Fruit fly (Drosophila melanogaster) whole organism, embryonic: ENCODE measurements around the gene CG5515.

Experiments
- Adf1 ChIP-seq: fragments of 200-800 bp; sonication (Bioruptor generic); IDR thresholded peaks from 2 replicates; pipeline ENCODE4 v1.3.6; 2022; ENCODE audit warnings: missing biosample characterization, missing genetic modification characterization
- Atf-2 ChIP-seq: fragments of 200-800 bp; sonication (Bioruptor generic); optimal IDR thresholded peaks from 2 replicates; lab custom pipeline; 2016; ENCODE audit warnings: missing biosample characterization, missing genetic modification characterization
- Atf3 ChIP-seq: fragments of 200-800 bp; sonication (Bioruptor generic); optimal IDR thresholded peaks from 3 replicates; lab custom pipeline; 2016; ENCODE audit warnings: missing biosample characterization, missing genetic modification characterization
- Blimp-1 ChIP-seq: fragments of 200-800 bp; sonication (Bioruptor generic); optimal IDR thresholded peaks from 3 replicates; lab custom pipeline; 2018; ENCODE audit warnings: missing biosample characterization, missing genetic modification characterization, mild to moderate bottlenecking, moderate library complexity, missing genetic modification reagents
- Bteb2 ChIP-seq: fragments of 200-800 bp; sonication (Bioruptor generic); optimal IDR thresholded peaks from 2 replicates; lab custom pipeline; 2016; ENCODE audit warnings: missing biosample characterization, missing genetic modification characterization
- C15 ChIP-seq: fragments of 200-800 bp; sonication (Bioruptor generic); IDR thresholded peaks from 3 replicates; pipeline ENCODE4 v1.3.6; 2022; ENCODE audit warnings: missing biosample characterization, missing genetic modification characterization
- CG10147 ChIP-seq: fragments of 200-800 bp; sonication (Bioruptor generic); optimal IDR thresholded peaks from 2 replicates; lab custom pipeline; 2019; ENCODE audit warnings: missing biosample characterization, mild to moderate bottlenecking, missing genetic modification characterization, moderate library complexity
- CG11560 ChIP-seq: fragments of 200-800 bp; sonication (Bioruptor generic); IDR thresholded peaks from 3 replicates; pipeline ENCODE4 v1.3.6; 2022; ENCODE audit warnings: missing biosample characterization, missing genetic modification characterization
- CG12155 ChIP-seq: fragments of 200-800 bp; sonication (Bioruptor generic); optimal IDR thresholded peaks from 3 replicates; lab custom pipeline; 2016; ENCODE audit warnings: missing biosample characterization, missing genetic modification characterization
- CG12236 ChIP-seq: fragments of 200-800 bp; sonication (Bioruptor generic); optimal IDR thresholded peaks from 2 replicates; lab custom pipeline; 2016; ENCODE audit warnings: missing biosample characterization, missing genetic modification characterization
- CG12744 ChIP-seq: fragments of 200-800 bp; sonication (Bioruptor generic); optimal IDR thresholded peaks from 2 replicates; lab custom pipeline; 2016; ENCODE audit warnings: missing biosample characterization, missing genetic modification characterization
- CG2678 ChIP-seq: fragments of 200-800 bp; sonication (Bioruptor generic); optimal IDR thresholded peaks from 3 replicates; lab custom pipeline; 2019; ENCODE audit warnings: missing biosample characterization, mild to moderate bottlenecking, missing genetic modification characterization, moderate library complexity
- CG30020 ChIP-seq: fragments of 200-800 bp; optimal IDR thresholded peaks from 2 replicates; lab custom pipeline; 2019; ENCODE audit warnings: missing biosample characterization, mild to moderate bottlenecking, missing genetic modification characterization, moderate library complexity
- CG33557 ChIP-seq: fragments of 200-800 bp; sonication (Bioruptor generic); optimal IDR thresholded peaks from 2 replicates; lab custom pipeline; 2019; ENCODE audit warnings: missing biosample characterization, mild to moderate bottlenecking, missing genetic modification characterization, moderate library complexity
- CG3847 ChIP-seq: fragments of 200-800 bp; sonication (Bioruptor generic); IDR thresholded peaks from 2 replicates; pipeline ENCODE4 v1.3.6; 2022; ENCODE audit warnings: missing biosample characterization, missing genetic modification characterization
- CG43689 ChIP-seq: fragments of 200-800 bp; sonication (Bioruptor generic); IDR thresholded peaks from 2 replicates; pipeline ENCODE4 v1.3.6; 2022; ENCODE audit warnings: missing biosample characterization, missing genetic modification characterization
- CG7556 ChIP-seq: fragments of 200-800 bp; sonication (Bioruptor generic); optimal IDR thresholded peaks from 2 replicates; lab custom pipeline; 2017; ENCODE audit warnings: missing biosample characterization, mild to moderate bottlenecking, missing genetic modification characterization
- CG7839 ChIP-seq: fragments of 200-800 bp; sonication (Bioruptor generic); optimal IDR thresholded peaks from 3 replicates; lab custom pipeline; 2018; ENCODE audit warnings: missing biosample characterization, mild to moderate bottlenecking, missing genetic modification characterization, moderate library complexity
- CG9215 ChIP-seq: fragments of 200-800 bp; sonication (Bioruptor generic); IDR thresholded peaks from 2 replicates; pipeline ENCODE4 v1.3.6; 2022; ENCODE audit warnings: missing biosample characterization, missing genetic modification characterization
- CG9932 ChIP-seq: fragments of 200-800 bp; sonication (Bioruptor generic); IDR thresholded peaks from 2 replicates; pipeline ENCODE4 v1.3.6; 2022; ENCODE audit warnings: missing biosample characterization, missing genetic modification characterization
- Dfd ChIP-seq, 2 experiments: fragments of >200 bp; optimal IDR thresholded peaks; 2 replicates each; lab custom pipeline; 2017; ENCODE audit warnings: missing biosample characterization in 2 of 2, missing genetic modification characterization in 2 of 2
- E2f2 ChIP-seq: fragments of 200-800 bp; sonication (Bioruptor generic); IDR thresholded peaks from 2 replicates; pipeline ENCODE4 v1.3.6; 2022; ENCODE audit warnings: missing biosample characterization, missing genetic modification characterization
- Elba2 ChIP-seq: fragments of 200-800 bp; sonication (Bioruptor generic); optimal IDR thresholded peaks from 3 replicates; lab custom pipeline; 2016; ENCODE audit warnings: missing biosample characterization, missing genetic modification characterization
- Ets97D ChIP-seq: fragments of 200-800 bp; sonication (Bioruptor generic); optimal IDR thresholded peaks from 3 replicates; lab custom pipeline; 2016; ENCODE audit warnings: missing biosample characterization, missing genetic modification characterization
- Gug ChIP-seq: fragments of 200-800 bp; sonication (Bioruptor generic); IDR thresholded peaks from 4 replicates; pipeline ENCODE4 v1.3.6; 2022; ENCODE audit warnings: missing biosample characterization, missing genetic modification characterization
- H2.0 ChIP-seq: fragments of 200-800 bp; sonication (Bioruptor generic); IDR thresholded peaks from 2 replicates; pipeline ENCODE4 v1.3.6; 2022; ENCODE audit warnings: missing biosample characterization, missing genetic modification characterization
- Hr3 ChIP-seq: fragments of 200-800 bp; sonication (Bioruptor generic); optimal IDR thresholded peaks from 3 replicates; lab custom pipeline; 2016; ENCODE audit warnings: missing biosample characterization, missing genetic modification characterization
- Hr78 ChIP-seq, 2 experiments: fragments of 200-800 bp in 1 of 2; fragments of >200 bp in 1 of 2; sonication (Bioruptor generic) in 1 of 2; optimal IDR thresholded peaks; 2 replicates each; lab custom pipeline; 2017 to 2019; ENCODE audit warnings: missing biosample characterization in 2 of 2, missing genetic modification characterization in 2 of 2, mild to moderate bottlenecking in 1 of 2, moderate library complexity in 1 of 2
- Max ChIP-seq: fragments of 200-800 bp; sonication (Bioruptor generic); optimal IDR thresholded peaks from 2 replicates; lab custom pipeline; 2016; ENCODE audit warnings: missing biosample characterization, mild to moderate bottlenecking, missing genetic modification characterization
- Nf-YA ChIP-seq: fragments of 200-800 bp; sonication (Bioruptor generic); IDR thresholded peaks from 2 replicates; pipeline ENCODE4 v1.3.6; 2022; ENCODE audit warnings: missing biosample characterization, missing genetic modification characterization
- Six4 ChIP-seq: fragments of 200-800 bp; sonication (Bioruptor generic); optimal IDR thresholded peaks from 2 replicates; lab custom pipeline; 2016; ENCODE audit warnings: missing biosample characterization, missing genetic modification characterization
- Sox100B ChIP-seq: fragments of 200-800 bp; sonication (Bioruptor generic); optimal IDR thresholded peaks from 3 replicates; lab custom pipeline; 2018; ENCODE audit warnings: missing biosample characterization, mild to moderate bottlenecking, missing genetic modification characterization
- Sry-δ ChIP-seq: fragments of 200-800 bp; sonication (Bioruptor generic); optimal IDR thresholded peaks from 2 replicates; lab custom pipeline; 2016; ENCODE audit warnings: missing biosample characterization, missing genetic modification characterization
- Tbp ChIP-seq: fragments of >200 bp; optimal IDR thresholded peaks from 2 replicates; lab custom pipeline; 2018; ENCODE audit warnings: missing biosample characterization, missing genetic modification characterization
- Trl ChIP-seq, 3 experiments: fragments of >200 bp in 2 of 3; fragments of 200-800 bp in 1 of 3; sonication (Bioruptor generic) in 1 of 3; optimal IDR thresholded peaks; 2 replicates in 1 of 3; 3 replicates in 2 of 3; lab custom pipeline; 2016 to 2017; ENCODE audit warnings: missing biosample characterization in 1 of 3, missing genetic modification characterization in 1 of 3
- ap ChIP-seq: fragments of 200-800 bp; sonication (Bioruptor generic); IDR thresholded peaks from 2 replicates; pipeline ENCODE4 v1.3.6; 2022; ENCODE audit warnings: missing biosample characterization, missing genetic modification characterization
- ato ChIP-seq: fragments of 200-800 bp; sonication (Bioruptor generic); IDR thresholded peaks from 2 replicates; pipeline ENCODE4 v1.3.6; 2022; ENCODE audit warnings: missing biosample characterization, missing genetic modification characterization; ENCODE audit not compliant: partially characterized antibody
- cad ChIP-seq: fragments of >200 bp; optimal IDR thresholded peaks from 2 replicates; lab custom pipeline; 2017; ENCODE audit warnings: missing biosample characterization, missing genetic modification characterization
- cas ChIP-seq: fragments of 200-800 bp; sonication (Bioruptor generic); IDR thresholded peaks from 2 replicates; pipeline ENCODE4 v1.3.6; 2022; ENCODE audit warnings: missing biosample characterization, missing genetic modification characterization
- cwo ChIP-seq: fragments of 200-800 bp; sonication (Bioruptor generic); optimal IDR thresholded peaks from 3 replicates; lab custom pipeline; 2017; ENCODE audit warnings: missing biosample characterization, missing genetic modification characterization, mild to moderate bottlenecking, moderate library complexity, missing genetic modification reagents
- ems ChIP-seq: fragments of 200-800 bp; sonication (Bioruptor generic); optimal IDR thresholded peaks from 3 replicates; lab custom pipeline; 2016; ENCODE audit warnings: missing biosample characterization, missing genetic modification characterization
- en ChIP-seq: fragments of 200-800 bp; sonication (Bioruptor generic); optimal IDR thresholded peaks from 2 replicates; lab custom pipeline; 2016; ENCODE audit warnings: missing biosample characterization, missing genetic modification characterization
- fd96Cb ChIP-seq: fragments of 200-800 bp; sonication (Bioruptor generic); optimal IDR thresholded peaks from 2 replicates; lab custom pipeline; 2018; ENCODE audit warnings: missing biosample characterization, mild to moderate bottlenecking, missing genetic modification characterization, moderate library complexity
- fru ChIP-seq: fragments of >200 bp; optimal IDR thresholded peaks from 2 replicates; lab custom pipeline; 2017
- her ChIP-seq: fragments of 200-800 bp; sonication (Bioruptor generic); optimal IDR thresholded peaks from 2 replicates; lab custom pipeline; 2016; ENCODE audit warnings: missing biosample characterization, missing genetic modification characterization
- odd ChIP-seq: fragments of 200-800 bp; sonication (Bioruptor generic); optimal IDR thresholded peaks from 2 replicates; lab custom pipeline; 2017; ENCODE audit warnings: missing biosample characterization, mild to moderate bottlenecking, missing genetic modification characterization
- peb ChIP-seq: fragments of 200-800 bp; sonication (Bioruptor generic); IDR thresholded peaks from 2 replicates; pipeline ENCODE4 v1.3.6; 2022; ENCODE audit warnings: missing biosample characterization, missing genetic modification characterization
- repo ChIP-seq: fragments of 200-800 bp; sonication (Bioruptor generic); optimal IDR thresholded peaks from 2 replicates; lab custom pipeline; 2016; ENCODE audit warnings: missing biosample characterization, missing genetic modification characterization
- rib ChIP-seq: fragments of 200-800 bp; sonication (Bioruptor generic); IDR thresholded peaks from 2 replicates; pipeline ENCODE4 v1.3.6; 2022; ENCODE audit warnings: missing biosample characterization, missing genetic modification characterization
- sens ChIP-seq: fragments of 200-800 bp; sonication (Bioruptor generic); peaks from one replicate; lab custom pipeline; 2016; ENCODE audit warnings: missing biosample characterization, missing genetic modification characterization
- sisA ChIP-seq: fragments of 200-800 bp; sonication (Bioruptor generic); IDR thresholded peaks from 2 replicates; pipeline ENCODE4 v1.3.6; 2022; ENCODE audit warnings: missing biosample characterization, missing genetic modification characterization
- stwl ChIP-seq: fragments of 200-800 bp; sonication (Bioruptor generic); optimal IDR thresholded peaks from 3 replicates; lab custom pipeline; 2018; ENCODE audit warnings: missing biosample characterization, mild to moderate bottlenecking, missing genetic modification characterization, moderate library complexity

The CG5515 gene

dm6 chr3R:24163556-24164022 is 25.1 kb downstream of the CG5515 start, which contains the start of gene Apc2 (continued):
- TF ChIP-seq CG43689 (GFP tag; lab: Robert Waterston, UW), result no peak
- no peak for TF ChIP-seq fru (lab: Kevin White, UChicago)
- TF ChIP-seq CG9215 (GFP tag; lab: Robert Waterston, UW), result no peak
- peak; percentile 26 for TF ChIP-seq CG33557 (GFP tag; lab: Kevin White, UChicago)
- TF ChIP-seq odd, result no peak
- no peak for TF ChIP-seq repo (GFP tag; lab: Kevin White, UChicago)
- no peak for TF ChIP-seq ap (GFP tag; lab: Robert Waterston, UW)
- no peak for TF ChIP-seq cwo
- no peak for TF ChIP-seq Hr78 (GFP tag; optimal IDR thresholded peaks at IDR 0.05; lab: Kevin White, UChicago)
- TF ChIP-seq rib (GFP tag; lab: Robert Waterston, UW), result no peak
- peak; percentile 35 for TF ChIP-seq Max
- TF ChIP-seq cad (GFP tag; lab: Kevin White, UChicago), result no peak
- peak; percentile 74 for TF ChIP-seq CG7839 (tag; lab: Kevin White, UChicago)
- TF ChIP-seq Blimp-1, result peak; percentile 60
- TF ChIP-seq peb (GFP tag; lab: Robert Waterston, UW), result no peak
- peak; percentile 62 for TF ChIP-seq fd96Cb (tag; lab: Kevin White, UChicago)
- peak; percentile 19 for TF ChIP-seq ems
- TF ChIP-seq CG12155 (GFP tag; lab: Kevin White, UChicago), result peak; percentile 32
- peak; percentile 66 for TF ChIP-seq Sry-δ (GFP tag; lab: Kevin White, UChicago)
- TF ChIP-seq her, result no peak
- peak; percentile 18 for TF ChIP-seq Six4 (GFP tag; lab: Kevin White, UChicago)
- TF ChIP-seq Nf-YA (GFP tag; lab: Robert Waterston, UW), result no peak
- no peak for TF ChIP-seq Dfd (GFP tag; optimal IDR thresholded peaks at IDR 0.05; lab: Kevin White, UChicago)
- TF ChIP-seq H2.0 (GFP tag; lab: Robert Waterston, UW), result peak; percentile 65
- TF ChIP-seq CG9932 (GFP tag; lab: Robert Waterston, UW), result peak; percentile 75
- no peak for TF ChIP-seq ato (GFP tag; lab: Robert Waterston, UW)
- TF ChIP-seq CG2678, result peak; percentile 75
- no peak for TF ChIP-seq en
- TF ChIP-seq stwl, result peak; percentile 16
- peak; percentile 55 for TF ChIP-seq CG30020 (tag; lab: Kevin White, UChicago)
- no peak for TF ChIP-seq C15 (GFP tag; lab: Robert Waterston, UW)
- TF ChIP-seq CG12744 (GFP tag; lab: Kevin White, UChicago), result no peak
- TF ChIP-seq CG3847 (GFP tag; lab: Robert Waterston, UW), result no peak
- TF ChIP-seq Adf1 (GFP tag; lab: Robert Waterston, UW), result no peak
- no peak for TF ChIP-seq Atf-2 (GFP tag; lab: Kevin White, UChicago)
- TF ChIP-seq Bteb2 (GFP tag; lab: Kevin White, UChicago), result no peak
- TF ChIP-seq CG12236, result no peak
- TF ChIP-seq Tbp, result no peak
- peak; percentile 60 for TF ChIP-seq CG7556 (GFP tag; lab: Kevin White, UChicago)
- TF ChIP-seq Hr3 (GFP tag; lab: Kevin White, UChicago), result peak; percentile 60
- peak; percentile 8 for TF ChIP-seq Ets97D (GFP tag; lab: Kevin White, UChicago)
- peak; percentile 91 for TF ChIP-seq sens
- TF ChIP-seq Elba2, result no peak
- no peak for TF ChIP-seq Trl (optimal IDR thresholded peaks at IDR 0.05; lab: Kevin White, UChicago)
- TF ChIP-seq Trl (GFP tag; optimal IDR thresholded peaks at IDR 0.05; lab: Kevin White, UChicago), result peak; percentile 16
- no peak for TF ChIP-seq Atf3 (GFP tag; lab: Kevin White, UChicago)
- TF ChIP-seq CG11560, result peak; percentile 89
- peak; percentile 46 for TF ChIP-seq CG10147 (GFP tag; lab: Kevin White, UChicago)
- TF ChIP-seq Gug, result 0 out of 4 replicates have a peak, but pooled peaks have one; percentile 12
- TF ChIP-seq E2f2, result no peak; the same call in 1 of the 2 replicates
- TF ChIP-seq cas (GFP tag; lab: Robert Waterston, UW), result no peak
- TF ChIP-seq Sox100B (GFP tag; lab: Kevin White, UChicago), result no peak
- peak; percentile 66 for TF ChIP-seq sisA (GFP tag; lab: Robert Waterston, UW)
